Fruit fly (Drosophila melanogaster) whole organism, embryonic: ENCODE data around the gene CG3764.

Experiments
- Abd-B ChIP-seq: fragments of 200-800 bp; sonication (Bioruptor generic); optimal IDR thresholded peaks from 2 replicates; lab custom pipeline; 2018; ENCODE audit warnings: missing biosample characterization, mild to moderate bottlenecking, missing genetic modification characterization, moderate library complexity
- Adf1 ChIP-seq: fragments of 200-800 bp; sonication (Bioruptor generic); IDR thresholded peaks from 2 replicates; pipeline ENCODE4 v1.3.6; 2022; ENCODE audit warnings: missing biosample characterization, missing genetic modification characterization
- Blimp-1 ChIP-seq: fragments of 200-800 bp; sonication (Bioruptor generic); optimal IDR thresholded peaks from 3 replicates; lab custom pipeline; 2018; ENCODE audit warnings: missing biosample characterization, missing genetic modification characterization, mild to moderate bottlenecking, moderate library complexity, missing genetic modification reagents
- CG10147 ChIP-seq: fragments of 200-800 bp; sonication (Bioruptor generic); optimal IDR thresholded peaks from 2 replicates; lab custom pipeline; 2019; ENCODE audit warnings: missing biosample characterization, mild to moderate bottlenecking, missing genetic modification characterization, moderate library complexity
- CG11696 ChIP-seq: fragments of 200-800 bp; sonication (Bioruptor generic); IDR thresholded peaks from 2 replicates; pipeline ENCODE4 v1.3.6; 2022; ENCODE audit warnings: missing biosample characterization, missing genetic modification characterization
- CG12155 ChIP-seq: fragments of 200-800 bp; sonication (Bioruptor generic); optimal IDR thresholded peaks from 3 replicates; lab custom pipeline; 2016; ENCODE audit warnings: missing biosample characterization, missing genetic modification characterization
- CG12219 ChIP-seq: fragments of 200-800 bp; sonication (Bioruptor generic); optimal IDR thresholded peaks from 3 replicates; lab custom pipeline; 2018; ENCODE audit warnings: missing biosample characterization, mild to moderate bottlenecking, missing genetic modification characterization
- CG12299 ChIP-seq: fragments of 200-800 bp; sonication (Bioruptor generic); optimal IDR thresholded peaks from 2 replicates; lab custom pipeline; 2018; ENCODE audit warnings: missing biosample characterization, mild to moderate bottlenecking, missing genetic modification characterization
- CG12659 ChIP-seq: fragments of 200-800 bp; sonication (Bioruptor generic); optimal IDR thresholded peaks from 3 replicates; lab custom pipeline; 2017; ENCODE audit warnings: mild to moderate bottlenecking, missing biosample characterization, missing genetic modification reagents, missing genetic modification characterization
- CG12769 ChIP-seq: fragments of 200-800 bp; sonication (Bioruptor generic); optimal IDR thresholded peaks from 2 replicates; lab custom pipeline; 2019; ENCODE audit warnings: missing biosample characterization, mild to moderate bottlenecking, missing genetic modification characterization, moderate library complexity
- CG13424 ChIP-seq: fragments of 200-800 bp; sonication (Bioruptor generic); optimal IDR thresholded peaks from 2 replicates; lab custom pipeline; 2019; ENCODE audit warnings: missing biosample characterization, mild to moderate bottlenecking, missing genetic modification characterization, moderate library complexity
- CG15601 ChIP-seq: fragments of 200-800 bp; sonication (Bioruptor generic); optimal IDR thresholded peaks from 3 replicates; lab custom pipeline; 2019; ENCODE audit warnings: missing biosample characterization, mild to moderate bottlenecking, missing genetic modification characterization, moderate library complexity
- CG17385 ChIP-seq: fragments of 200-800 bp; sonication (Bioruptor generic); optimal IDR thresholded peaks from 3 replicates; lab custom pipeline; 2018; ENCODE audit warnings: missing biosample characterization, mild to moderate bottlenecking, missing genetic modification characterization
- CG18262 ChIP-seq: fragments of 200-800 bp; optimal IDR thresholded peaks from 3 replicates; lab custom pipeline; 2019; ENCODE audit warnings: missing biosample characterization, mild to moderate bottlenecking, missing genetic modification characterization, moderate library complexity
- CG2120 ChIP-seq: fragments of 200-800 bp; sonication (Bioruptor generic); optimal IDR thresholded peaks from 3 replicates; lab custom pipeline; 2016; ENCODE audit warnings: missing biosample characterization, missing genetic modification characterization
- CG2202 ChIP-seq: fragments of 200-800 bp; sonication (Bioruptor generic); optimal IDR thresholded peaks from 2 replicates; lab custom pipeline; 2018; ENCODE audit warnings: missing biosample characterization, mild to moderate bottlenecking, missing genetic modification characterization
- CG2712 ChIP-seq: fragments of 200-800 bp; optimal IDR thresholded peaks from 3 replicates; lab custom pipeline; 2019; ENCODE audit warnings: missing biosample characterization, mild to moderate bottlenecking, missing genetic modification characterization, moderate library complexity
- CG30020 ChIP-seq: fragments of 200-800 bp; optimal IDR thresholded peaks from 2 replicates; lab custom pipeline; 2019; ENCODE audit warnings: missing biosample characterization, mild to moderate bottlenecking, missing genetic modification characterization, moderate library complexity
- CG30403 ChIP-seq: fragments of 200-800 bp; sonication (Bioruptor generic); optimal IDR thresholded peaks from 3 replicates; lab custom pipeline; 2016; ENCODE audit warnings: missing biosample characterization, missing genetic modification characterization
- CG3847 ChIP-seq: fragments of 200-800 bp; sonication (Bioruptor generic); IDR thresholded peaks from 2 replicates; pipeline ENCODE4 v1.3.6; 2022; ENCODE audit warnings: missing biosample characterization, missing genetic modification characterization
- CG6272 ChIP-seq: fragments of 200-800 bp; sonication (Bioruptor generic); IDR thresholded peaks from 2 replicates; pipeline ENCODE4 v1.3.6; 2022; ENCODE audit warnings: missing biosample characterization, missing genetic modification characterization
- CG7357 ChIP-seq: fragments of 200-800 bp; sonication (Bioruptor generic); IDR thresholded peaks from 3 replicates; pipeline ENCODE4 v1.3.6; 2022; ENCODE audit warnings: missing biosample characterization, missing genetic modification characterization
- CG7556 ChIP-seq: fragments of 200-800 bp; sonication (Bioruptor generic); optimal IDR thresholded peaks from 2 replicates; lab custom pipeline; 2017; ENCODE audit warnings: missing biosample characterization, mild to moderate bottlenecking, missing genetic modification characterization
- CG7839 ChIP-seq: fragments of 200-800 bp; sonication (Bioruptor generic); optimal IDR thresholded peaks from 3 replicates; lab custom pipeline; 2018; ENCODE audit warnings: missing biosample characterization, mild to moderate bottlenecking, missing genetic modification characterization, moderate library complexity
- CG9727 ChIP-seq: fragments of 200-800 bp; sonication (Bioruptor generic); optimal IDR thresholded peaks from 3 replicates; lab custom pipeline; 2017; ENCODE audit warnings: missing biosample characterization, mild to moderate bottlenecking, missing genetic modification characterization
- CG9932 ChIP-seq: fragments of 200-800 bp; sonication (Bioruptor generic); IDR thresholded peaks from 2 replicates; pipeline ENCODE4 v1.3.6; 2022; ENCODE audit warnings: missing biosample characterization, missing genetic modification characterization
- Deaf1 ChIP-seq: fragments of 200-800 bp; optimal IDR thresholded peaks from 3 replicates; lab custom pipeline; 2019; ENCODE audit warnings: missing biosample characterization, mild to moderate bottlenecking, missing genetic modification characterization, moderate library complexity
- Drgx ChIP-seq: fragments of 200-800 bp; sonication (Bioruptor generic); IDR thresholded peaks from 2 replicates; pipeline ENCODE4 v1.3.6; 2022; ENCODE audit warnings: missing biosample characterization, missing genetic modification characterization
- E2f2 ChIP-seq: fragments of 200-800 bp; sonication (Bioruptor generic); IDR thresholded peaks from 2 replicates; pipeline ENCODE4 v1.3.6; 2022; ENCODE audit warnings: missing biosample characterization, missing genetic modification characterization
- HmgZ ChIP-seq: fragments of 200-800 bp; sonication (Bioruptor generic); optimal IDR thresholded peaks from 2 replicates; lab custom pipeline; 2018; ENCODE audit warnings: missing biosample characterization, mild to moderate bottlenecking, missing genetic modification characterization
- Hr51 ChIP-seq, 2 experiments: fragments of 200-800 bp; sonication (Bioruptor generic); optimal IDR thresholded peaks; 2 replicates in 1 of 2; 3 replicates in 1 of 2; lab custom pipeline; 2016 to 2018; ENCODE audit warnings: missing biosample characterization in 2 of 2, missing genetic modification characterization in 2 of 2, mild to moderate bottlenecking in 1 of 2, moderate library complexity in 1 of 2
- Hr78 ChIP-seq, 2 experiments: fragments of 200-800 bp in 1 of 2; fragments of >200 bp in 1 of 2; sonication (Bioruptor generic) in 1 of 2; optimal IDR thresholded peaks; 2 replicates each; lab custom pipeline; 2017 to 2019; ENCODE audit warnings: missing biosample characterization in 2 of 2, missing genetic modification characterization in 2 of 2, mild to moderate bottlenecking in 1 of 2, moderate library complexity in 1 of 2
- Meics ChIP-seq: fragments of 200-800 bp; sonication (Bioruptor generic); optimal IDR thresholded peaks from 2 replicates; lab custom pipeline; 2017; ENCODE audit warnings: missing biosample characterization, mild to moderate bottlenecking, missing genetic modification characterization
- NfI ChIP-seq: fragments of 200-800 bp; sonication (Bioruptor generic); optimal IDR thresholded peaks from 3 replicates; lab custom pipeline; 2018; ENCODE audit warnings: missing biosample characterization, mild to moderate bottlenecking, missing genetic modification characterization, moderate library complexity
- Side ChIP-seq: fragments of 200-800 bp; sonication (Bioruptor generic); optimal IDR thresholded peaks from 2 replicates; lab custom pipeline; 2016; ENCODE audit warnings: missing biosample characterization, missing genetic modification characterization
- Spps ChIP-seq: fragments of 200-800 bp; sonication (Bioruptor generic); optimal IDR thresholded peaks from 2 replicates; lab custom pipeline; 2018; ENCODE audit warnings: missing biosample characterization, mild to moderate bottlenecking, missing genetic modification characterization
- TFAM ChIP-seq: fragments of 200-800 bp; sonication (Bioruptor generic); optimal IDR thresholded peaks from 2 replicates; lab custom pipeline; 2017; ENCODE audit warnings: missing biosample characterization, missing genetic modification characterization, inconsistent platforms
- btn ChIP-seq: fragments of 200-800 bp; sonication (Bioruptor generic); optimal IDR thresholded peaks from 2 replicates; lab custom pipeline; 2016; ENCODE audit warnings: missing biosample characterization, missing genetic modification characterization
- ewg ChIP-seq: fragments of 200-800 bp; sonication (Bioruptor generic); optimal IDR thresholded peaks from 3 replicates; lab custom pipeline; 2017; ENCODE audit warnings: mild to moderate bottlenecking, missing biosample characterization, missing genetic modification reagents, missing genetic modification characterization
- fd96Cb ChIP-seq: fragments of 200-800 bp; sonication (Bioruptor generic); optimal IDR thresholded peaks from 2 replicates; lab custom pipeline; 2018; ENCODE audit warnings: missing biosample characterization, mild to moderate bottlenecking, missing genetic modification characterization, moderate library complexity
- grau ChIP-seq: fragments of 200-800 bp; optimal IDR thresholded peaks from 3 replicates; lab custom pipeline; 2019; ENCODE audit warnings: missing biosample characterization, mild to moderate bottlenecking, missing genetic modification characterization, moderate library complexity
- ind ChIP-seq: fragments of 200-800 bp; sonication (Bioruptor generic); optimal IDR thresholded peaks from 3 replicates; lab custom pipeline; 2016; ENCODE audit warnings: missing biosample characterization, missing genetic modification characterization
- klu ChIP-seq: fragments of 200-800 bp; sonication (Bioruptor generic); IDR thresholded peaks from 2 replicates; pipeline ENCODE4 v1.3.6; 2022; ENCODE audit warnings: missing biosample characterization, missing genetic modification characterization
- lmd ChIP-seq: fragments of 200-800 bp; sonication (Bioruptor generic); IDR thresholded peaks from 2 replicates; pipeline ENCODE4 v1.3.6; 2022; ENCODE audit warnings: missing biosample characterization, missing genetic modification characterization
- onecut ChIP-seq: fragments of 200-800 bp; sonication (Bioruptor generic); IDR thresholded peaks from 2 replicates; pipeline ENCODE4 v1.3.6; 2022; ENCODE audit warnings: missing biosample characterization, missing genetic modification characterization
- otp ChIP-seq: fragments of 200-800 bp; sonication (Bioruptor generic); IDR thresholded peaks from 3 replicates; pipeline ENCODE4, ENCODE4 v1.3.6; 2022; ENCODE audit warnings: missing biosample characterization, missing genetic modification characterization
- pho ChIP-seq: fragments of 200-800 bp; sonication (Bioruptor generic); optimal IDR thresholded peaks from 2 replicates; lab custom pipeline; 2016; ENCODE audit warnings: missing biosample characterization, missing genetic modification characterization
- sens ChIP-seq: fragments of 200-800 bp; sonication (Bioruptor generic); peaks from one replicate; lab custom pipeline; 2016; ENCODE audit warnings: missing biosample characterization, missing genetic modification characterization
- so ChIP-seq: fragments of 200-800 bp; sonication (Bioruptor generic); IDR thresholded peaks from 3 replicates; pipeline ENCODE4 v1.3.6; 2022; ENCODE audit warnings: missing biosample characterization, missing genetic modification characterization
- wor ChIP-seq: fragments of 200-800 bp; sonication (Bioruptor generic); IDR thresholded peaks from 2 replicates; pipeline ENCODE4 v1.3.6; 2022; ENCODE audit warnings: missing biosample characterization, missing genetic modification characterization

CG3764 gene

dm6 chr3L:16989169-16989568 lies 23.2 kb downstream of the CG3764 start (continued):
- 0 out of 2 replicates have a peak, but pooled peaks have one; percentile 12 for TF ChIP-seq onecut (GFP tag; lab: Robert Waterston, UW)
- TF ChIP-seq fd96Cb (tag; lab: Kevin White, UChicago) = peak; percentile 29
- peak; percentile 43 for TF ChIP-seq CG10147 (GFP tag; lab: Kevin White, UChicago)
- TF ChIP-seq CG13424 (tag; lab: Kevin White, UChicago) = peak; percentile 62
- TF ChIP-seq Hr78 (GFP tag; optimal IDR thresholded peaks at IDR 0.05; lab: Kevin White, UChicago) = peak in 1 of 2 experiments; percentile 9
- TF ChIP-seq E2f2 (GFP tag; lab: Robert Waterston, UW) = peak; percentile 32; the same call in 1 of the 2 replicates
- TF ChIP-seq CG7556 (GFP tag; lab: Kevin White, UChicago) = no peak
- TF ChIP-seq Hr51 (GFP tag; optimal IDR thresholded peaks at IDR 0.05; lab: Kevin White, UChicago) = peak in 1 of 2 experiments; percentile 69
- TF ChIP-seq CG12659 (GFP tag; lab: Kevin White, UChicago) = peak; percentile 39
- no peak for TF ChIP-seq Side
- peak; percentile 45 for TF ChIP-seq CG30403
- TF ChIP-seq Blimp-1 = peak; percentile 27
- TF ChIP-seq wor (GFP tag; lab: Robert Waterston, UW) = 0 out of 2 replicates have a peak, but pooled peaks have one; percentile 18
- TF ChIP-seq CG12219 = peak; percentile 28
- TF ChIP-seq CG3847 (GFP tag; lab: Robert Waterston, UW) = 0 out of 2 replicates have a peak, but pooled peaks have one; percentile 27
- TF ChIP-seq CG6272 (GFP tag; lab: Robert Waterston, UW) = peak; percentile 10; the same call in 1 of the 2 replicates
- TF ChIP-seq CG7357 (GFP tag; lab: Robert Waterston, UW) = no peak
- no peak for TF ChIP-seq otp
- no peak for TF ChIP-seq pho (GFP tag; lab: Kevin White, UChicago)
- no peak for TF ChIP-seq TFAM (GFP tag; lab: Kevin White, UChicago)
- TF ChIP-seq so (GFP tag; lab: Robert Waterston, UW) = 0 out of 3 replicates have a peak, but pooled peaks have one; percentile 31
- peak; percentile 19 for TF ChIP-seq Abd-B (GFP tag; lab: Kevin White, UChicago)
- no peak for TF ChIP-seq klu (GFP tag; lab: Robert Waterston, UW)
- TF ChIP-seq CG30020 (tag; lab: Kevin White, UChicago) = no peak
- no peak for TF ChIP-seq btn (GFP tag; lab: Kevin White, UChicago)
- TF ChIP-seq CG9932 = peak; percentile 37; the same call in 1 of the 2 replicates
- peak; percentile 54 for TF ChIP-seq Meics (GFP tag; lab: Kevin White, UChicago)
- peak; percentile 77 for TF ChIP-seq Drgx (GFP tag; lab: Robert Waterston, UW)
- TF ChIP-seq ewg (GFP tag; lab: Kevin White, UChicago) = no peak
- peak; percentile 78 for TF ChIP-seq CG11696
- peak; percentile 8 for TF ChIP-seq HmgZ (tag; lab: Kevin White, UChicago)
- peak; percentile 40 for TF ChIP-seq NfI (GFP tag; lab: Kevin White, UChicago)
- peak; percentile 39 for TF ChIP-seq CG17385 (GFP tag; lab: Kevin White, UChicago)
- no peak for TF ChIP-seq CG12299 (tag; lab: Kevin White, UChicago)
- no peak for TF ChIP-seq CG12769
- TF ChIP-seq lmd = peak; percentile 30; the same call in 1 of the 2 replicates
- TF ChIP-seq CG2120 (GFP tag; lab: Kevin White, UChicago) = peak; percentile 51
- TF ChIP-seq grau (tag; lab: Kevin White, UChicago) = peak; percentile 66
- TF ChIP-seq CG2202 (tag; lab: Kevin White, UChicago) = no peak
- peak; percentile 22; the same call in 1 of the 2 replicates for TF ChIP-seq Adf1 (GFP tag; lab: Robert Waterston, UW)
- TF ChIP-seq sens (GFP tag; lab: Kevin White, UChicago) = peak; percentile 71
- TF ChIP-seq Spps (tag; lab: Kevin White, UChicago) = no peak
- peak; percentile 66 for TF ChIP-seq CG2712 (tag; lab: Kevin White, UChicago)
- peak; percentile 39 for TF ChIP-seq CG9727 (GFP tag; lab: Kevin White, UChicago)
- TF ChIP-seq Deaf1 (tag; lab: Kevin White, UChicago) = peak; percentile 32
- TF ChIP-seq CG18262 (tag; lab: Kevin White, UChicago) = no peak
- peak; percentile 69 for TF ChIP-seq CG7839
- TF ChIP-seq ind (GFP tag; lab: Kevin White, UChicago) = no peak
- no peak for TF ChIP-seq CG12155 (GFP tag; lab: Kevin White, UChicago)
- TF ChIP-seq CG15601 (tag; lab: Kevin White, UChicago) = peak; percentile 31
